Fruit fly (Drosophila melanogaster): ENCODE results near the gene CG9917.

CG9917 gene

dm6 chrX:16286083-16286666, 36.9 kb downstream of the CG9917 start, which contains the start of gene UQCR-14 (continued):
- TF ChIP-seq CG11085 (GFP tag; IDR thresholded peaks at IDR 0.05) (no peak), eve (GFP tag; optimal IDR thresholded peaks at IDR 0.05) (no peak), Ada2b (GFP tag; IDR thresholded peaks at IDR 0.05) (no peak), otp (GFP tag; IDR thresholded peaks at IDR 0.05) (no peak), CG10959 (GFP tag; IDR thresholded peaks at IDR 0.05) (no peak), CG1832 (GFP tag; optimal IDR thresholded peaks at IDR 0.05) (no peak), cato (GFP tag; optimal IDR thresholded peaks at IDR 0.05; ENCODE audit: borderline replicate concordance) (no peak), amos (GFP tag; IDR thresholded peaks at IDR 0.05; ENCODE audit: partially characterized antibody) (peak; percentile 99), vvl (GFP tag; IDR thresholded peaks at IDR 0.05) (peak; percentile 39), CG32532 (GFP tag; IDR thresholded peaks at IDR 0.05) (peak; percentile 53), cg (GFP tag; optimal IDR thresholded peaks at IDR 0.05) (no peak), Myb (GFP tag; optimal IDR thresholded peaks at IDR 0.05) (peak; percentile 88), bcd (GFP tag; optimal IDR thresholded peaks at IDR 0.05) (no peak), Hr39 (optimal IDR thresholded peaks at IDR 0.05) (no peak), pum (GFP tag; optimal IDR thresholded peaks at IDR 0.05) (no peak), CG6254 (GFP tag; optimal IDR thresholded peaks at IDR 0.05) (peak; percentile 6), CG1603 (tag; optimal IDR thresholded peaks at IDR 0.05) (peak; percentile 73), peb (GFP tag; IDR thresholded peaks at IDR 0.05) (no peak), CG8089 (GFP tag; optimal IDR thresholded peaks at IDR 0.05) (no peak), tio (GFP tag; optimal IDR thresholded peaks at IDR 0.05) (no peak), ssp (GFP tag; IDR thresholded peaks at IDR 0.05) (peak; percentile 44), Trl (optimal IDR thresholded peaks at IDR 0.05) (no peak), Trl (GFP tag; optimal IDR thresholded peaks at IDR 0.05) (no peak), Chrac-16 (GFP tag; optimal IDR thresholded peaks at IDR 0.05) (peak; percentile 9), CG3407 (GFP tag; optimal IDR thresholded peaks at IDR 0.05) (no peak), CG8388 (GFP tag; optimal IDR thresholded peaks at IDR 0.05) (no peak), CG1024 (GFP tag; IDR thresholded peaks at IDR 0.05) (no peak), Rfx (GFP tag; IDR thresholded peaks at IDR 0.05) (peak; percentile 61), nau (GFP tag; optimal IDR thresholded peaks at IDR 0.05) (no peak), CG10979 (tag; optimal IDR thresholded peaks at IDR 0.05) (peak; percentile 32), mld (GFP tag; IDR thresholded peaks at IDR 0.05; ENCODE audit: partially characterized antibody) (peak; percentile 94), dysf (GFP tag; IDR thresholded peaks at IDR 0.05) (peak; percentile 21; the same call in 1 of the 3 replicates), CG17186 (GFP tag; optimal IDR thresholded peaks at IDR 0.05) (peak; percentile 62), CkIIα-i1 (GFP tag; IDR thresholded peaks at IDR 0.05) (no peak), hb (GFP tag; IDR thresholded peaks at IDR 0.05; ENCODE audit: partially characterized antibody) (peak; percentile 97), B-H2 (GFP tag; optimal IDR thresholded peaks at IDR 0.05) (peak; percentile 66), Jarid2 (GFP tag; optimal IDR thresholded peaks at IDR 0.05) (no peak), btn (GFP tag; optimal IDR thresholded peaks at IDR 0.05) (no peak), CHES-1-like (GFP tag; optimal IDR thresholded peaks at IDR 0.05) (peak; percentile 28), psq (GFP tag; optimal IDR thresholded peaks at IDR 0.05) (no peak), Doc2 (GFP tag; IDR thresholded peaks at IDR 0.05) (no peak), dpn (GFP tag; optimal IDR thresholded peaks at IDR 0.05) (peak; percentile 18 to 47), CoRest (tag; optimal IDR thresholded peaks at IDR 0.05) (peak; percentile 28), her (GFP tag; optimal IDR thresholded peaks at IDR 0.05) (no peak), CG8478 (optimal IDR thresholded peaks at IDR 0.05) (no peak), lilli (GFP tag; optimal IDR thresholded peaks at IDR 0.05) (peak; percentile 52), Side (GFP tag; optimal IDR thresholded peaks at IDR 0.05) (no peak), CG7786 (GFP tag; optimal IDR thresholded peaks at IDR 0.05) (no peak), tll (GFP tag; optimal IDR thresholded peaks at IDR 0.05) (no peak), Doc3 (GFP tag; IDR thresholded peaks at IDR 0.05; ENCODE audit: partially characterized antibody) (peak; percentile 89), CG31441 (GFP tag; IDR thresholded peaks at IDR 0.05) (peak; percentile 29; the same call in 1 of the 2 replicates), crc (GFP tag; optimal IDR thresholded peaks at IDR 0.05) (no peak)
